Worm (Caenorhabditis elegans) whole organism, young adult: ENCODE measurements around the gene ucr-2.2.

Experiments used
- T26A5.8 ChIP-seq: sonication (generic microtip); optimal IDR thresholded peaks from 2 replicates; lab custom pipeline; 2016; ENCODE audit warnings: missing genetic modification characterization, missing compliant biosample characterization
- Y95B8A.8 ChIP-seq: fragments of 200-800 bp; sonication (Bioruptor generic); IDR thresholded peaks from 2 replicates; pipeline ENCODE4 v1.3.6; 2022; ENCODE audit warnings: missing genetic modification reagents, missing genetic modification characterization, missing compliant biosample characterization
- attf-3 ChIP-seq: fragments of 200-800 bp; sonication (Bioruptor generic); conservative IDR thresholded peaks from 2 replicates; pipeline ENCODE4 v1.3.6; 2022; ENCODE audit warnings: missing genetic modification reagents, missing genetic modification characterization, missing compliant biosample characterization
- attf-6 ChIP-seq: fragments of 200-800 bp; sonication (Bioruptor generic); IDR thresholded peaks from 2 replicates; pipeline ENCODE4 v1.3.6; 2022; ENCODE audit warnings: missing genetic modification reagents, missing genetic modification characterization, missing compliant biosample characterization
- cebp-2 ChIP-seq: fragments of 200-800 bp; sonication (Bioruptor generic); IDR thresholded peaks from 2 replicates; pipeline ENCODE4 v1.3.6; 2022; ENCODE audit warnings: missing genetic modification characterization, missing compliant biosample characterization
- dpl-1 ChIP-seq: fragments of 150-350 bp; optimal IDR thresholded peaks from 2 replicates; lab custom pipeline; 2014; ENCODE audit warnings: missing biosample characterization, missing genetic modification reagents, missing genetic modification characterization
- egrh-3 ChIP-seq: fragments of 200-800 bp; sonication (Bioruptor generic); IDR thresholded peaks from 2 replicates; pipeline ENCODE4 v1.3.6; 2022; ENCODE audit warnings: missing genetic modification reagents, missing genetic modification characterization, missing compliant biosample characterization
- fkh-3 ChIP-seq: sonication (generic microtip); optimal IDR thresholded peaks from 2 replicates; lab custom pipeline; 2016; ENCODE audit warnings: mild to moderate bottlenecking, missing genetic modification characterization, missing compliant biosample characterization
- gei-17 ChIP-seq: fragments of 200-800 bp; sonication (Bioruptor generic); optimal IDR thresholded peaks from 2 replicates; lab custom pipeline; 2018; ENCODE audit warnings: mild to moderate bottlenecking, missing genetic modification characterization, missing compliant biosample characterization
- lag-1 ChIP-seq: fragments of 200-800 bp; sonication (Bioruptor generic); IDR thresholded peaks from 2 replicates; pipeline ENCODE4 v1.3.6; 2022; ENCODE audit warnings: missing genetic modification reagents, missing genetic modification characterization, missing compliant biosample characterization
- madf-8 ChIP-seq: fragments of 200-800 bp; sonication (Bioruptor generic); conservative IDR thresholded peaks from 2 replicates; pipeline ENCODE4 v1.3.6; 2022; ENCODE audit warnings: missing genetic modification reagents, missing genetic modification characterization, missing compliant biosample characterization

DNA sequence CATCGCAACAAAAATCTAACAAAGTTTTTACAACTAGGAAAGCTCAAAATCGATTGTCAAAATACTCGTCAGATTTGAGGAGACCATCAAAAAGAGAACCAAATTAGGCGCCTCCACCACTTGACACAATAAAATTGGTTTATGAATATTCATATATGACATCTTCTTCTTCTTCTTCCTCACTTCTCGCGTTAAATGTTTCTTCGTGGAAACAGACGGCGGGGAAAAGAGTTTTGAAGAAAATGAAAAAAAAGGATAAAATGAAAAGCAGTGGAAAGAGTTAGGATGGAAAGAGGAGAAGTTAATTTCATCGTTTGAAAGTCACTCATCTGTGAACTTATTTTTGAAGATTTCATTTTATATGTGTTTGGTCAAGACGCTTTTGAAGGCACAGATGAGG is 38.8 kb upstream of the ucr-2.2 start:
- TF ChIP-seq Y95B8A.8 (GFP tag; lab: Robert Waterston, UW) (no peak), lag-1 (no peak), T26A5.8 (tag; lab: Kevin White, UChicago) (no peak), dpl-1 (GFP tag; lab: Kevin White, UChicago) (no peak), fkh-3 (no peak), gei-17 (GFP tag; lab: Kevin White, UChicago) (no peak), madf-8 (GFP tag; lab: Robert Waterston, UW) (no peak), cebp-2 (GFP tag; lab: Robert Waterston, UW) (no peak), attf-3 (GFP tag; lab: Robert Waterston, UW) (no peak), egrh-3 (GFP tag; lab: Robert Waterston, UW) (no peak), attf-6 (GFP tag; lab: Robert Waterston, UW) (no peak)
